Worm (Caenorhabditis elegans) whole organism, young adult: ENCODE measurements around the gene etr-1.
A peak's percentile ranks its signal among the peaks of the same experiment; 100 is the strongest.

Experiments used
- B0019.2 ChIP-seq: fragments of 200-800 bp; sonication (Bioruptor generic); conservative IDR thresholded peaks from 2 replicates; pipeline ENCODE4 v1.3.6; 2022; ENCODE audit warnings: missing genetic modification reagents, missing genetic modification characterization, missing compliant biosample characterization
- B0336.3 ChIP-seq: fragments of 200-800 bp; sonication (Bioruptor generic); IDR thresholded peaks from 2 replicates; pipeline ENCODE4 v1.3.6; 2022; ENCODE audit warnings: missing genetic modification characterization, missing compliant biosample characterization
- C17E4.6 ChIP-seq: fragments of 200-800 bp; sonication (Bioruptor generic); IDR thresholded peaks from 2 replicates; pipeline ENCODE4 v1.3.6; 2022; ENCODE audit warnings: missing genetic modification reagents, missing genetic modification characterization, missing compliant biosample characterization
- F39B2.1 ChIP-seq: fragments of 200-800 bp; sonication (Bioruptor generic); IDR thresholded peaks from 2 replicates; pipeline ENCODE4 v1.3.6; 2022; ENCODE audit warnings: missing genetic modification reagents, missing genetic modification characterization, missing compliant biosample characterization
- F49E8.2 ChIP-seq: sonication (generic microtip); optimal IDR thresholded peaks from 3 replicates; lab custom pipeline; 2017; ENCODE audit warnings: missing genetic modification characterization, mild to moderate bottlenecking, missing compliant biosample characterization, antibody characterized with exemption, moderate library complexity; ENCODE audit not compliant: insufficient read depth
- F55B11.4 ChIP-seq: sonication (generic microtip); optimal IDR thresholded peaks from 2 replicates; lab custom pipeline; 2016; ENCODE audit warnings: missing compliant biosample characterization, missing genetic modification characterization, borderline replicate concordance; ENCODE audit not compliant: insufficient read depth
- F57C9.4 ChIP-seq: sonication (generic microtip); optimal IDR thresholded peaks from 2 replicates; lab custom pipeline; 2017; ENCODE audit warnings: mild to moderate bottlenecking, missing genetic modification characterization, missing compliant biosample characterization
- K12H6.12 ChIP-seq: fragments of 200-800 bp; sonication (Bioruptor generic); optimal IDR thresholded peaks from 2 replicates; lab custom pipeline; 2018; ENCODE audit warnings: mild to moderate bottlenecking, missing genetic modification characterization, missing compliant biosample characterization
- T26A5.8 ChIP-seq: sonication (generic microtip); optimal IDR thresholded peaks from 2 replicates; lab custom pipeline; 2016; ENCODE audit warnings: missing genetic modification characterization, missing compliant biosample characterization
- akir-1 ChIP-seq: fragments of 200-800 bp; sonication (Bioruptor generic); optimal IDR thresholded peaks from 2 replicates; lab custom pipeline; 2018; ENCODE audit warnings: mild to moderate bottlenecking, missing genetic modification characterization, moderate library complexity, missing compliant biosample characterization
- aptf-3 ChIP-seq: fragments of 200-800 bp; sonication (Bioruptor generic); IDR thresholded peaks from 2 replicates; pipeline ENCODE4 v1.3.6; 2022; ENCODE audit warnings: missing genetic modification characterization, missing compliant biosample characterization
- athp-1 ChIP-seq: sonication (generic microtip); optimal IDR thresholded peaks from 2 replicates; lab custom pipeline; 2017; ENCODE audit warnings: mild to moderate bottlenecking, missing genetic modification characterization, missing compliant biosample characterization
- attf-3 ChIP-seq: fragments of 200-800 bp; sonication (Bioruptor generic); conservative IDR thresholded peaks from 2 replicates; pipeline ENCODE4 v1.3.6; 2022; ENCODE audit warnings: missing genetic modification reagents, missing genetic modification characterization, missing compliant biosample characterization
- attf-6 ChIP-seq: fragments of 200-800 bp; sonication (Bioruptor generic); IDR thresholded peaks from 2 replicates; pipeline ENCODE4 v1.3.6; 2022; ENCODE audit warnings: missing genetic modification reagents, missing genetic modification characterization, missing compliant biosample characterization
- bed-1 ChIP-seq: fragments of 200-800 bp; sonication (Bioruptor generic); IDR thresholded peaks from 2 replicates; pipeline ENCODE4 v1.3.6; 2022; ENCODE audit warnings: missing genetic modification reagents, missing genetic modification characterization, missing compliant biosample characterization
- cebp-2 ChIP-seq: fragments of 200-800 bp; sonication (Bioruptor generic); IDR thresholded peaks from 2 replicates; pipeline ENCODE4 v1.3.6; 2022; ENCODE audit warnings: missing genetic modification characterization, missing compliant biosample characterization
- ceh-100 ChIP-seq: fragments of 200-800 bp; sonication (Bioruptor generic); IDR thresholded peaks from 2 replicates; pipeline ENCODE4 v1.3.6; 2022; ENCODE audit warnings: missing genetic modification reagents, missing genetic modification characterization, missing compliant biosample characterization
- ceh-58 ChIP-seq: fragments of 200-800 bp; sonication (Bioruptor generic); IDR thresholded peaks from 2 replicates; pipeline ENCODE4 v1.3.6; 2022; ENCODE audit warnings: missing genetic modification characterization, missing compliant biosample characterization
- ceh-79 ChIP-seq: sonication (generic microtip); optimal IDR thresholded peaks from 2 replicates; lab custom pipeline; 2017; ENCODE audit warnings: mild to moderate bottlenecking, missing genetic modification characterization, missing compliant biosample characterization
- chd-7 ChIP-seq: sonication (generic microtip); optimal IDR thresholded peaks from 2 replicates; lab custom pipeline; 2016; ENCODE audit warnings: mild to moderate bottlenecking, missing genetic modification characterization, moderate library complexity, missing compliant biosample characterization
- die-1 ChIP-seq: sonication (generic microtip); optimal IDR thresholded peaks from 2 replicates; lab custom pipeline; 2016; ENCODE audit warnings: missing genotype, mild to moderate bottlenecking, missing genetic modification characterization, missing compliant biosample characterization
- dox-1 ChIP-seq: fragments of 200-800 bp; sonication (Bioruptor generic); IDR thresholded peaks from 2 replicates; pipeline ENCODE4 v1.3.6; 2022; ENCODE audit warnings: missing genetic modification reagents, missing genetic modification characterization, missing compliant biosample characterization
- ekl-4 ChIP-seq: fragments of 200-800 bp; sonication (Bioruptor generic); IDR thresholded peaks from 2 replicates; pipeline ENCODE4 v1.3.6; 2022; ENCODE audit warnings: missing genetic modification reagents, missing genetic modification characterization, missing compliant biosample characterization
- ets-4 ChIP-seq: fragments of 200-800 bp; sonication (Bioruptor generic); optimal IDR thresholded peaks from 2 replicates; lab custom pipeline; 2018; ENCODE audit warnings: mild to moderate bottlenecking, missing genetic modification characterization, missing compliant biosample characterization
- hmg-1.2 ChIP-seq: fragments of 200-800 bp; sonication (Bioruptor generic); IDR thresholded peaks from 2 replicates; pipeline ENCODE4 v1.3.6; 2022; ENCODE audit warnings: missing genetic modification reagents, missing genetic modification characterization, missing compliant biosample characterization
- hsf-1 ChIP-seq: fragments of 200-800 bp; sonication (Bioruptor generic); IDR thresholded peaks from 2 replicates; pipeline ENCODE4 v1.3.6; 2022; ENCODE audit warnings: missing genetic modification reagents, missing genetic modification characterization, missing compliant biosample characterization
- lin-40 ChIP-seq: sonication (generic microtip); optimal IDR thresholded peaks from 2 replicates; lab custom pipeline; 2016; ENCODE audit warnings: missing genetic modification characterization, mild to moderate bottlenecking, missing compliant biosample characterization, missing genotype, missing genetic modification reagents
- lsy-27 ChIP-seq: sonication (generic microtip); optimal IDR thresholded peaks from 2 replicates; lab custom pipeline; 2017; ENCODE audit warnings: missing genetic modification characterization, mild to moderate bottlenecking, missing compliant biosample characterization, antibody characterized with exemption, missing genotype, borderline replicate concordance; ENCODE audit not compliant: insufficient read depth
- madf-10 ChIP-seq: sonication (generic microtip); optimal IDR thresholded peaks from 2 replicates; lab custom pipeline; 2016; ENCODE audit warnings: mild to moderate bottlenecking, missing genetic modification characterization, missing compliant biosample characterization
- mes-4 ChIP-seq: sonication (generic microtip); optimal IDR thresholded peaks from 2 replicates; lab custom pipeline; 2016; ENCODE audit warnings: missing genotype, missing genetic modification characterization, missing compliant biosample characterization
- mxl-1 ChIP-seq: sonication (generic microtip); optimal IDR thresholded peaks from 2 replicates; lab custom pipeline; 2016; ENCODE audit warnings: missing genetic modification characterization, missing compliant biosample characterization
- nhr-179 ChIP-seq: sonication (generic microtip); optimal IDR thresholded peaks from 2 replicates; lab custom pipeline; 2016; ENCODE audit warnings: mild to moderate bottlenecking, missing genetic modification characterization, missing compliant biosample characterization
- nhr-80 ChIP-seq: sonication (generic microtip); optimal IDR thresholded peaks from 2 replicates; lab custom pipeline; 2016; ENCODE audit warnings: missing genetic modification characterization, missing compliant biosample characterization
- rpc-1 ChIP-seq, 2 experiments: fragments of 150-350 bp in 1 of 2; sonication (generic microtip) in 1 of 2; optimal IDR thresholded peaks; 2 replicates each; lab custom pipeline; 2014 to 2018; ENCODE audit warnings: missing biosample characterization in 1 of 2, missing genetic modification characterization in 1 of 2, missing genetic modification reagents in 1 of 2, missing genotype in 1 of 2
- snpc-1.1 ChIP-seq: sonication (generic microtip); optimal IDR thresholded peaks from 2 replicates; lab custom pipeline; 2017; ENCODE audit warnings: missing genetic modification characterization, mild to moderate bottlenecking, missing compliant biosample characterization, antibody characterized with exemption, moderate library complexity, missing genotype, missing genetic modification reagents; ENCODE audit not compliant: insufficient read depth
- snpc-4 ChIP-seq, 5 experiments: fragments of 150-350 bp in 1 of 5; sonication (generic microtip) in 4 of 5; optimal IDR thresholded peaks; 2 replicates each; lab custom pipeline; 2014 to 2018; ENCODE audit warnings: missing genetic modification characterization in 5 of 5, missing biosample characterization in 3 of 5, antibody characterized with exemption in 2 of 5, mild to moderate bottlenecking in 2 of 5, missing compliant biosample characterization in 2 of 5, missing genotype in 2 of 5, moderate library complexity in 2 of 5, missing genetic modification reagents in 1 of 5
- tbx-9 ChIP-seq: sonication (generic microtip); optimal IDR thresholded peaks from 2 replicates; lab custom pipeline; 2016; ENCODE audit warnings: borderline replicate concordance, missing genetic modification characterization, inconsistent platforms, missing compliant biosample characterization
- tlf-1 ChIP-seq: fragments of 200-800 bp; sonication (Bioruptor generic); optimal IDR thresholded peaks from 2 replicates; lab custom pipeline; 2018; ENCODE audit warnings: mild to moderate bottlenecking, missing genetic modification characterization, missing compliant biosample characterization
- unc-130 ChIP-seq: sonication (generic microtip); optimal IDR thresholded peaks from 2 replicates; lab custom pipeline; 2016; ENCODE audit warnings: missing genetic modification reagents, missing genetic modification characterization, missing compliant biosample characterization
- ztf-18 ChIP-seq: sonication (generic microtip); optimal IDR thresholded peaks from 2 replicates; lab custom pipeline; 2016; ENCODE audit warnings: missing genotype, mild to moderate bottlenecking, missing genetic modification characterization, missing compliant biosample characterization
- ztf-25 ChIP-seq: fragments of 200-800 bp; sonication (Bioruptor generic); IDR thresholded peaks from 2 replicates; pipeline ENCODE4 v1.3.6; 2022; ENCODE audit warnings: missing genetic modification reagents, missing genetic modification characterization, missing compliant biosample characterization
- ztf-26 ChIP-seq: sonication (generic microtip); optimal IDR thresholded peaks from 2 replicates; lab custom pipeline; 2017; ENCODE audit warnings: missing genetic modification characterization, missing compliant biosample characterization

etr-1 gene

DNA sequence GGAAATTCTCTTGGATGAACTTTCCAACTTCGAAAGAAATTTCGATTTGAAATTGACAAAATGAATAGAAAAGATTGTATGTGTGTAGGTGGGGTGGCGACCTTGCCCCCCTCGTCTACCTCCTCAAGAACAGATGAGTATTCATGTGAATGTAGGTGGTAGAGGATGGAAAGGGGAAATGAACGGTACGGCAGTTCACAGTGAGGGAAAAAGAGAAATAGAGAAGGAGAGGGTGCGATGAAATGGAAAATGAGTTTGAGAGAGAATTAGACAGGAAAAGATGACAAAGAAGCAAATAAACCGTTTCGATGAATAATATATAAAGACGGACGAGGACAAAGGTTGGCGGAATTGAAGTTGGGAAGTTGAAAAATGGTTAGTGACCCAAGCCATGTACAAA, 40.2 kb upstream of the etr-1 start:
- TF ChIP-seq aptf-3 (no peak), hmg-1.2 (peak; percentile 33; the same call in 1 of the 2 replicates)
- TF ChIP-seq, all 124 proteins: peak for 1

DNA sequence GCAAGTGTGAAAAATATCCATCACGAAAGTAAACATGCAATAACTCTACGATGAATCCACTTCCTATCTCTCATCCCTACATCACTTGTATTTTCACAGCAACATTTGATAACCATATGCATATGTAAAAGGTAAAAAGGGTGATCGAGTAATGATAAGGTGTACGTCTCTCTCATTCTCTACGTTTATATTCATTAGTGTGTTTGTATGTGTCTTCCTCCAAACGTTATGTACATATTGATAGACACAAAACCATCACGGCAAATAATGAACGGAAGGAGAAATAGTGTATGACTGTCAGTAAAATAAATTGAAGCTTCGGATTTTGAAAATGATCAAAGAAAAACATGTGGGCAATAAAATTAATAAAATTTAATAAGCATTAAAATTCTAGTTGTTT, 39.7 kb upstream of the etr-1 start:
- TF ChIP-seq bed-1 (GFP tag; lab: Robert Waterston, UW): no peak
- TF ChIP-seq lin-40 (tag; lab: Kevin White, UChicago): no peak
- TF ChIP-seq ekl-4 (GFP tag; lab: Robert Waterston, UW): no peak
- TF ChIP-seq nhr-80 (tag; lab: Kevin White, UChicago): peak; percentile 65
- TF ChIP-seq snpc-1.1 (tag; lab: Kevin White, UChicago): no peak
- TF ChIP-seq hsf-1 (GFP tag; lab: Robert Waterston, UW): no peak

DNA sequence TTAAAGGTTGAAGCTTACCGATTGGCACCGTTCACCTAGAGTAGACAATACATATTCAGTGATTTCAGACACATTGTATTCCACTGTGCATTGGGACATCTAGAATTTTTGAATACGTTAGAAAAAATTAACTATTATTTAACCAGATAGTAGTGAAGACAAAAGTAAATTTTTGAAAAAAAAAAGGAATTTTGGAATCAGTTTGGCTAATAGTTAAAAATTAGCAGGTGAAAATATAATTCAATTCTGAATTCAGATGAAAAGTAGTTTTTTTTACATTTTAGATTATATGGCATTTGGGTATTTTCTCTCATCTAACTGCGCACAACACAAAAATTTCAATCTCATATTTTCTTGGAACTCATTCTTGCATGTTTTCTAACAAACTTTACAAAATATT, 37.3 kb upstream of the etr-1 start, which contains the start of gene nmur-2:
TSS of gene nmur-2 (minus strand) at position 101 of the 400 bp plus-strand sequence.
- TF ChIP-seq B0019.2 (GFP tag; lab: Robert Waterston, UW) (no peak), F55B11.4 (no peak), rpc-1 (optimal IDR thresholded peaks at IDR 0.05; lab: Kevin White, UChicago) (no peak), rpc-1 (tag; optimal IDR thresholded peaks at IDR 0.05; lab: Kevin White, UChicago) (no peak), tlf-1 (GFP tag; lab: Kevin White, UChicago) (no peak), ztf-26 (tag; lab: Kevin White, UChicago) (no peak), attf-3 (GFP tag; lab: Robert Waterston, UW) (no peak), akir-1 (GFP tag; lab: Kevin White, UChicago) (no peak), ets-4 (GFP tag; lab: Kevin White, UChicago) (no peak)

DNA sequence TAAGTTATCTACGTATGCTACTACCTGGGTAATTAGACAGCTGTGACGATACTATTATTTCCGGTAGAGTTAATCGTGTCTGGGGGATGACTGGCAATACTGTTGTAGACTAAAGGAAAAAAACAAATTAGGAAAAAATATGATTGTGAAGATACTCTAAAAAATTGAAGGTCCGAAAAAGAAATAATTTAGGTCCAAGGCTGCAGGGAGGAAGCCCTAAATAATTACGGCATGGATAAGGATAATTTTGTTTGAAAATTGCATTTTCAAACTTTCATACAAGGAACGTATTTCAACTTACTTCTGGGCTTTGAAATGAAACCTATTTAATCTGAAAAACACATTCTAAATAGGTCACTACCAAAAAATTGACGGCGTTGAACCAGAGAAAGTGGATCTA, 33.2 kb upstream of the etr-1 start, which contains the start of gene srd-3:
TSS of gene srd-3 (minus strand) at position 101 of the 400 bp plus-strand sequence.
- no peak for TF ChIP-seq bed-1 (GFP tag; lab: Robert Waterston, UW)
- TF ChIP-seq F57C9.4 (tag; lab: Kevin White, UChicago): no peak
- no peak for TF ChIP-seq ceh-58
- TF ChIP-seq ztf-18: no peak
- no peak for TF ChIP-seq die-1 (tag; lab: Kevin White, UChicago)
- TF ChIP-seq nhr-179: no peak
- TF ChIP-seq K12H6.12: no peak
- no peak for TF ChIP-seq ceh-79 (tag; lab: Kevin White, UChicago)
- TF ChIP-seq cebp-2 (GFP tag; lab: Robert Waterston, UW): no peak
- no peak for TF ChIP-seq B0336.3 (GFP tag; lab: Robert Waterston, UW)
- no peak for TF ChIP-seq F49E8.2 (tag; lab: Kevin White, UChicago)
- no peak for TF ChIP-seq F39B2.1
- no peak for TF ChIP-seq ztf-25 (GFP tag; lab: Robert Waterston, UW)
- no peak for TF ChIP-seq mxl-1 (tag; lab: Kevin White, UChicago)
- no peak for TF ChIP-seq T26A5.8 (tag; lab: Kevin White, UChicago)
- TF ChIP-seq mes-4 (tag; lab: Kevin White, UChicago): no peak
- no peak for TF ChIP-seq madf-10 (tag; lab: Kevin White, UChicago)
- TF ChIP-seq tbx-9 (tag; lab: Kevin White, UChicago): no peak

DNA sequence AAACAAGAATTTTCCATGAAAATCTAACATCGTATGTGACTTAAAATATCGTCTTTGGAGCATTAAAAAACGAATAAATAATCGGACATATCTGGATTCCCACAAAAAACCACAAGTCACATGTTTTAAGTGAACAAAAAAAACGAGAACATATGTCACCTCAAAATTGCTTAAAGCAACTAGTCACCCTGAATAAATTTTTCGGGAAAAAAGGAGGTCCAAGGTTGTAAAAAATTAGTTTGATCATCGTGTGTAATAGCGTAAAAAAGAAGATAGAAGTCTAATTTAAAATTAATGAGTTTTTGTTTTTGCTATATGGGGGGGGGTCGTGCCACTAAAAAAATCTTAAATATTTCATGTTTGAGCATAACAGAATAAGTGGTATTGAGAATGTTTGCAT, 32.4 kb upstream of the etr-1 start:
- TF ChIP-seq snpc-4 (GFP tag; optimal IDR thresholded peaks at IDR 0.05; lab: Kevin White, UChicago): no peak
- no peak for TF ChIP-seq snpc-4 (tag; optimal IDR thresholded peaks at IDR 0.05; lab: Kevin White, UChicago)
- no peak for TF ChIP-seq mxl-1 (tag; lab: Kevin White, UChicago)
- TF ChIP-seq chd-7 (tag; lab: Kevin White, UChicago): no peak
- no peak for TF ChIP-seq athp-1 (tag; lab: Kevin White, UChicago)
- no peak for TF ChIP-seq die-1 (tag; lab: Kevin White, UChicago)
- no peak for TF ChIP-seq ztf-26 (tag; lab: Kevin White, UChicago)
- no peak for TF ChIP-seq unc-130 (GFP tag; lab: Kevin White, UChicago)
- TF ChIP-seq dox-1: no peak
- TF ChIP-seq ceh-100 (GFP tag; lab: Robert Waterston, UW): no peak
- no peak for TF ChIP-seq attf-6 (GFP tag; lab: Robert Waterston, UW)
- TF ChIP-seq akir-1 (GFP tag; lab: Kevin White, UChicago): no peak
- TF ChIP-seq C17E4.6: no peak
- no peak for TF ChIP-seq lsy-27 (tag; lab: Kevin White, UChicago)
